Worm (Caenorhabditis elegans) whole organism, L3 larva: ENCODE measurements around the gene rig-4.

Experiments used
- nhr-25 ChIP-seq: sonication (generic microtip); optimal IDR thresholded peaks from 2 replicates; lab custom pipeline; 2017; ENCODE audit warnings: missing biosample characterization, missing genetic modification characterization
- nhr-28 ChIP-seq: fragments of 150-350 bp; optimal IDR thresholded peaks from 2 replicates; lab custom pipeline; 2014; ENCODE audit warnings: missing biosample characterization, missing genetic modification characterization
- snpc-4 ChIP-seq: fragments of 150-350 bp; optimal IDR thresholded peaks from 2 replicates; lab custom pipeline; 2014; ENCODE audit warnings: missing biosample characterization, missing genetic modification characterization

- TF ChIP-seq nhr-28 (tag; lab: Kevin White, UChicago) = no peak
- no peak for TF ChIP-seq snpc-4 (tag; lab: Kevin White, UChicago)
- TF ChIP-seq nhr-25 = no peak
Observed at ce11 chrIV:7957504-7957903, 46.4 kb downstream of the rig-4 start, which contains the start of gene frpr-10.
